Worm (Caenorhabditis elegans) whole organism, mixed stage, embryonic: ENCODE measurements around the gene aps-1.
A peak's percentile ranks its signal among the peaks of the same experiment; 100 is the strongest.

Source experiments
- M03D4.4 ChIP-seq: sonication (generic microtip); optimal IDR thresholded peaks from 2 replicates; lab custom pipeline; 2017; ENCODE audit warnings: mild to moderate bottlenecking, missing genetic modification characterization, missing compliant biosample characterization
- bed-3 ChIP-seq: fragments of 200-800 bp; sonication (Bioruptor generic); optimal IDR thresholded peaks from 3 replicates; lab custom pipeline; 2018; ENCODE audit warnings: mild to moderate bottlenecking, missing genetic modification characterization, moderate library complexity, missing compliant biosample characterization
- blmp-1 ChIP-seq: fragments of 150-350 bp; optimal IDR thresholded peaks from 2 replicates; lab custom pipeline; 2014; ENCODE audit warnings: missing biosample characterization, missing genetic modification characterization
- ceh-39 ChIP-seq: fragments of 150-350 bp; optimal IDR thresholded peaks from 2 replicates; lab custom pipeline; 2014; ENCODE audit warnings: missing biosample characterization, missing genetic modification characterization
- ceh-43 ChIP-seq: fragments of 200-800 bp; sonication (Bioruptor generic); optimal IDR thresholded peaks from 2 replicates; lab custom pipeline; 2018; ENCODE audit warnings: mild to moderate bottlenecking, missing genetic modification characterization, moderate library complexity, missing compliant biosample characterization
- ceh-83 ChIP-seq: fragments of 200-800 bp; sonication (Bioruptor generic); optimal IDR thresholded peaks from 2 replicates; lab custom pipeline; 2018; ENCODE audit warnings: mild to moderate bottlenecking, missing genetic modification characterization, missing compliant biosample characterization
- ces-1 ChIP-seq: fragments of 150-350 bp; optimal IDR thresholded peaks from 2 replicates; lab custom pipeline; 2014; ENCODE audit warnings: missing biosample characterization, missing genetic modification reagents, missing genetic modification characterization
- cnd-1 ChIP-seq: fragments of 200-800 bp; sonication (Bioruptor generic); optimal IDR thresholded peaks from 2 replicates; lab custom pipeline; 2018; ENCODE audit warnings: mild to moderate bottlenecking, missing genetic modification characterization, missing compliant biosample characterization
- elt-1 ChIP-seq: sonication (generic microtip); optimal IDR thresholded peaks from 2 replicates; lab custom pipeline; 2017; ENCODE audit warnings: missing genetic modification characterization, mild to moderate bottlenecking, missing compliant biosample characterization, antibody characterized with exemption, moderate library complexity, borderline replicate concordance; ENCODE audit not compliant: insufficient read depth
- elt-3 ChIP-seq: fragments of 150-350 bp; optimal IDR thresholded peaks from 2 replicates; lab custom pipeline; 2014; ENCODE audit warnings: missing biosample characterization, missing genetic modification characterization
- flh-1 ChIP-seq: fragments of 200-800 bp; sonication (Bioruptor generic); optimal IDR thresholded peaks from 2 replicates; lab custom pipeline; 2018; ENCODE audit warnings: mild to moderate bottlenecking, missing genetic modification characterization, moderate library complexity, missing compliant biosample characterization
- ham-2 ChIP-seq: fragments of 200-800 bp; sonication (Bioruptor generic); optimal IDR thresholded peaks from 2 replicates; lab custom pipeline; 2018; ENCODE audit warnings: mild to moderate bottlenecking, missing genetic modification characterization, missing compliant biosample characterization
- hlh-1 ChIP-seq: fragments of 150-350 bp; optimal IDR thresholded peaks from 2 replicates; lab custom pipeline; 2014; ENCODE audit warnings: missing biosample characterization, missing genetic modification reagents, missing genetic modification characterization
- lin-13 ChIP-seq: fragments of 150-350 bp; optimal IDR thresholded peaks from 2 replicates; lab custom pipeline; 2014; ENCODE audit warnings: missing biosample characterization, missing genetic modification characterization
- lin-32 ChIP-seq: fragments of 200-800 bp; sonication (Bioruptor generic); optimal IDR thresholded peaks from 2 replicates; lab custom pipeline; 2018; ENCODE audit warnings: mild to moderate bottlenecking, missing genetic modification characterization, missing compliant biosample characterization
- lsy-2 ChIP-seq: fragments of 150-350 bp; optimal IDR thresholded peaks from 2 replicates; lab custom pipeline; 2014; ENCODE audit warnings: missing biosample characterization, missing genetic modification characterization
- mep-1 ChIP-seq: fragments of 150-350 bp; optimal IDR thresholded peaks from 2 replicates; lab custom pipeline; 2017; ENCODE audit warnings: missing biosample characterization, missing genetic modification reagents, missing genetic modification characterization, inconsistent platforms
- mls-2 ChIP-seq: sonication (generic microtip); optimal IDR thresholded peaks from 2 replicates; lab custom pipeline; 2016; ENCODE audit warnings: mild to moderate bottlenecking, missing genetic modification characterization, moderate library complexity, missing compliant biosample characterization
- nhr-12 ChIP-seq: fragments of 150-350 bp; optimal IDR thresholded peaks from 2 replicates; lab custom pipeline; 2014; ENCODE audit warnings: missing biosample characterization, missing genetic modification characterization
- nhr-2 ChIP-seq: fragments of 150-350 bp; optimal IDR thresholded peaks from 2 replicates; lab custom pipeline; 2014; ENCODE audit warnings: missing biosample characterization, missing genetic modification characterization
- nhr-237 ChIP-seq: fragments of 150-350 bp; optimal IDR thresholded peaks from 2 replicates; lab custom pipeline; 2014; ENCODE audit warnings: missing biosample characterization, missing genetic modification characterization
- nhr-28 ChIP-seq: fragments of 150-350 bp; optimal IDR thresholded peaks from 2 replicates; lab custom pipeline; 2014; ENCODE audit warnings: missing biosample characterization, missing genetic modification characterization
- nhr-76 ChIP-seq: sonication (generic microtip); optimal IDR thresholded peaks from 2 replicates; lab custom pipeline; 2017; ENCODE audit warnings: missing biosample characterization, missing genetic modification characterization
- pha-4 ChIP-seq: fragments of 150-350 bp; optimal IDR thresholded peaks from 2 replicates; lab custom pipeline; 2018; ENCODE audit warnings: missing biosample characterization, missing genetic modification reagents, missing genetic modification characterization
- sem-2 ChIP-seq: fragments of 200-800 bp; sonication (Bioruptor generic); optimal IDR thresholded peaks from 2 replicates; lab custom pipeline; 2018; ENCODE audit warnings: mild to moderate bottlenecking, missing genetic modification characterization, missing compliant biosample characterization
- snpc-4 ChIP-seq: fragments of 150-350 bp; optimal IDR thresholded peaks from 2 replicates; lab custom pipeline; 2014; ENCODE audit warnings: missing biosample characterization, missing genetic modification characterization
- sptf-1 ChIP-seq: sonication (generic microtip); optimal IDR thresholded peaks from 2 replicates; lab custom pipeline; 2017; ENCODE audit warnings: mild to moderate bottlenecking, missing genetic modification characterization, moderate library complexity, missing compliant biosample characterization
- tbx-8 ChIP-seq: fragments of 200-800 bp; sonication (Bioruptor generic); optimal IDR thresholded peaks from 2 replicates; lab custom pipeline; 2018; ENCODE audit warnings: mild to moderate bottlenecking, missing genetic modification characterization, moderate library complexity, missing compliant biosample characterization
- unc-120 ChIP-seq: sonication (generic microtip); optimal IDR thresholded peaks from 2 replicates; lab custom pipeline; 2017; ENCODE audit warnings: missing genetic modification characterization, missing compliant biosample characterization; ENCODE audit not compliant: poor library complexity, severe bottlenecking
- unc-39 ChIP-seq: fragments of 150-350 bp; optimal IDR thresholded peaks from 2 replicates; lab custom pipeline; 2014; ENCODE audit warnings: missing biosample characterization, missing genetic modification characterization
- unc-62 ChIP-seq: fragments of 150-350 bp; optimal IDR thresholded peaks from 2 replicates; lab custom pipeline; 2014; ENCODE audit warnings: missing biosample characterization, missing genetic modification reagents, missing genetic modification characterization
- zip-8 ChIP-seq: fragments of 150-350 bp; optimal IDR thresholded peaks from 2 replicates; lab custom pipeline; 2014; ENCODE audit warnings: missing biosample characterization, missing genetic modification characterization
- ztf-11 ChIP-seq: fragments of 150-350 bp; optimal IDR thresholded peaks from 2 replicates; lab custom pipeline; 2014; ENCODE audit warnings: missing biosample characterization, missing genetic modification characterization

The aps-1 gene

ce11 chrV:6015546-6016089 lies 2.2 kb upstream of the aps-1 start:
- TF ChIP-seq elt-3 (tag; lab: Kevin White, UChicago) (no peak), lin-13 (tag; lab: Kevin White, UChicago) (no peak), ceh-43 (no peak), hlh-1 (tag; lab: Kevin White, UChicago) (no peak), nhr-76 (tag; lab: Kevin White, UChicago) (no peak), ham-2 (no peak), ceh-39 (no peak), mls-2 (tag; lab: Kevin White, UChicago) (no peak)

- TF ChIP-seq sem-2 (GFP tag; lab: Kevin White, UChicago) (no peak), lin-13 (tag; lab: Kevin White, UChicago) (no peak), flh-1 (GFP tag; lab: Kevin White, UChicago) (no peak), ceh-83 (GFP tag; lab: Kevin White, UChicago) (no peak), pha-4 (tag; lab: Kevin White, UChicago) (no peak), bed-3 (GFP tag; lab: Kevin White, UChicago) (no peak), lsy-2 (no peak), M03D4.4 (no peak), nhr-237 (tag; lab: Kevin White, UChicago) (no peak), unc-39 (no peak), ham-2 (no peak), nhr-12 (no peak), unc-120 (no peak), ztf-11 (tag; lab: Kevin White, UChicago) (no peak), nhr-2 (tag; lab: Kevin White, UChicago) (no peak)
Measured at ce11 chrV:6016097-6016496, 1.7 kb upstream of the aps-1 start.

ce11 chrV:6018944-6019450 lies 1.2 kb downstream of the aps-1 start, which contains the start of gene picc-1:
Gene picc-1, plus strand, starts transcription at chrV:6018994.
- TF ChIP-seq sem-2 (GFP tag; lab: Kevin White, UChicago) (no peak), blmp-1 (tag; lab: Kevin White, UChicago) (no peak), sptf-1 (no peak), mep-1 (tag; lab: Kevin White, UChicago) (no peak), unc-120 (peak; percentile 28), unc-39 (no peak), zip-8 (no peak), nhr-28 (tag; lab: Kevin White, UChicago) (no peak), nhr-76 (tag; lab: Kevin White, UChicago) (no peak), mls-2 (tag; lab: Kevin White, UChicago) (no peak), lin-32 (GFP tag; lab: Kevin White, UChicago) (no peak), elt-1 (no peak), ceh-43 (no peak), flh-1 (GFP tag; lab: Kevin White, UChicago) (no peak), ces-1 (GFP tag; lab: Kevin White, UChicago) (no peak), tbx-8 (GFP tag; lab: Kevin White, UChicago) (no peak), lsy-2 (no peak), ham-2 (no peak), unc-62 (peak; percentile 94), elt-3 (tag; lab: Kevin White, UChicago) (no peak), bed-3 (GFP tag; lab: Kevin White, UChicago) (no peak), cnd-1 (no peak), ceh-39 (no peak), snpc-4 (no peak), hlh-1 (tag; lab: Kevin White, UChicago) (peak; percentile 36), nhr-237 (tag; lab: Kevin White, UChicago) (no peak)

- TF ChIP-seq ceh-83 (GFP tag; lab: Kevin White, UChicago) (no peak), nhr-2 (tag; lab: Kevin White, UChicago) (peak; percentile 28), bed-3 (GFP tag; lab: Kevin White, UChicago) (no peak), pha-4 (tag; lab: Kevin White, UChicago) (no peak), lsy-2 (no peak), zip-8 (peak; percentile 26), nhr-28 (tag; lab: Kevin White, UChicago) (no peak), sem-2 (GFP tag; lab: Kevin White, UChicago) (no peak), flh-1 (GFP tag; lab: Kevin White, UChicago) (no peak)
- TF ChIP-seq, all 35 proteins: peak for 2
Measured at ce11 chrV:6022076-6022475, 4.3 kb downstream of the aps-1 start.
